Fruit fly (Drosophila melanogaster) whole organism, prepupa: Measurements from ENCODE around the gene CG42747.
A peak's percentile ranks its signal among the peaks of the same experiment; 100 is the strongest.

Experiments used
- Blimp-1 ChIP-seq: fragments of 200-800 bp; sonication (Bioruptor generic); optimal IDR thresholded peaks from 3 replicates; lab custom pipeline; 2017; ENCODE audit warnings: missing biosample characterization, missing genetic modification characterization, mild to moderate bottlenecking, moderate library complexity, missing genetic modification reagents
- CG10631 ChIP-seq: fragments of 200-800 bp; sonication (Bioruptor generic); optimal IDR thresholded peaks from 2 replicates; lab custom pipeline; 2016; ENCODE audit warnings: missing biosample characterization, missing genetic modification characterization
- CG11294 ChIP-seq: fragments of 200-800 bp; sonication (Bioruptor generic); IDR thresholded peaks from 2 replicates; pipeline ENCODE4 v1.3.6; 2022; ENCODE audit warnings: missing biosample characterization, missing genetic modification characterization
- CG11762 ChIP-seq: fragments of 200-800 bp; sonication (Bioruptor generic); optimal IDR thresholded peaks from 3 replicates; lab custom pipeline; 2016; ENCODE audit warnings: missing biosample characterization, missing genetic modification characterization; ENCODE audit not compliant: insufficient read depth
- CG15336 ChIP-seq: fragments of 200-800 bp; sonication (Bioruptor generic); IDR thresholded peaks from 2 replicates; pipeline ENCODE4 v1.3.6; 2022; ENCODE audit warnings: missing biosample characterization, missing genetic modification characterization
- CG1621 ChIP-seq: fragments of 200-800 bp; sonication (Bioruptor generic); optimal IDR thresholded peaks from 3 replicates; lab custom pipeline; 2018; ENCODE audit warnings: missing biosample characterization, mild to moderate bottlenecking, missing genetic modification characterization
- CG16779 ChIP-seq: fragments of 200-800 bp; sonication (Bioruptor generic); optimal IDR thresholded peaks from 3 replicates; lab custom pipeline; 2017; ENCODE audit warnings: missing biosample characterization, mild to moderate bottlenecking, missing genetic modification characterization
- CG3032 ChIP-seq: fragments of 200-800 bp; optimal IDR thresholded peaks from 2 replicates; lab custom pipeline; 2019; ENCODE audit warnings: missing biosample characterization, mild to moderate bottlenecking, missing genetic modification characterization, moderate library complexity
- CG31627 ChIP-seq: fragments of 200-800 bp; sonication (Bioruptor generic); optimal IDR thresholded peaks from 3 replicates; lab custom pipeline; 2016; ENCODE audit warnings: missing biosample characterization, missing genetic modification characterization
- CG32006 ChIP-seq: fragments of 200-800 bp; sonication (Bioruptor generic); optimal IDR thresholded peaks from 3 replicates; lab custom pipeline; 2017; ENCODE audit warnings: missing biosample characterization, mild to moderate bottlenecking, missing genetic modification characterization
- CG34406 ChIP-seq: fragments of 200-800 bp; sonication (Bioruptor generic); optimal IDR thresholded peaks from 3 replicates; lab custom pipeline; 2016; ENCODE audit warnings: missing biosample characterization, missing genetic modification characterization
- CG6276 ChIP-seq: fragments of 200-800 bp; sonication (Bioruptor generic); optimal IDR thresholded peaks from 2 replicates; lab custom pipeline; 2017; ENCODE audit warnings: missing biosample characterization, mild to moderate bottlenecking, missing genetic modification characterization
- CG6792 ChIP-seq: fragments of 200-800 bp; sonication (Bioruptor generic); optimal IDR thresholded peaks from 3 replicates; lab custom pipeline; 2016; ENCODE audit warnings: missing biosample characterization, missing genetic modification characterization
- CG6808 ChIP-seq: fragments of 200-800 bp; sonication (Bioruptor generic); optimal IDR thresholded peaks from 3 replicates; lab custom pipeline; 2017; ENCODE audit warnings: missing biosample characterization, missing genetic modification characterization, mild to moderate bottlenecking, moderate library complexity, missing genetic modification reagents
- CG6854 ChIP-seq: fragments of 200-800 bp; sonication (Bioruptor generic); optimal IDR thresholded peaks from 2 replicates; lab custom pipeline; 2017; ENCODE audit warnings: missing biosample characterization, mild to moderate bottlenecking, missing genetic modification characterization
- CG7368 ChIP-seq: fragments of 200-800 bp; sonication (Bioruptor generic); optimal IDR thresholded peaks from 3 replicates; lab custom pipeline; 2016; ENCODE audit warnings: missing biosample characterization, missing genetic modification characterization
- CG8119 ChIP-seq: fragments of 200-800 bp; sonication (Bioruptor generic); IDR thresholded peaks from 3 replicates; pipeline ENCODE4 v1.3.6; 2022; ENCODE audit warnings: missing biosample characterization, missing genetic modification characterization
- CG8319 ChIP-seq: fragments of 200-800 bp; sonication (Bioruptor generic); optimal IDR thresholded peaks from 3 replicates; lab custom pipeline; 2016; ENCODE audit warnings: missing biosample characterization, missing genetic modification characterization
- CG8632 ChIP-seq: fragments of 200-800 bp; sonication (Bioruptor generic); optimal IDR thresholded peaks from 3 replicates; lab custom pipeline; 2016; ENCODE audit warnings: missing biosample characterization, missing genetic modification characterization
- Eip75B ChIP-seq: fragments of 200-800 bp; sonication (Bioruptor generic); optimal IDR thresholded peaks from 3 replicates; lab custom pipeline; 2016; ENCODE audit warnings: missing biosample characterization, missing genetic modification characterization
- Eip78C ChIP-seq: fragments of 200-800 bp; sonication (Bioruptor generic); peaks from one replicate; lab custom pipeline; 2016; ENCODE audit warnings: missing biosample characterization, missing genetic modification characterization
- Eip93F ChIP-seq: fragments of 200-800 bp; sonication (Bioruptor generic); optimal IDR thresholded peaks from 2 replicates; lab custom pipeline; 2016; ENCODE audit warnings: missing biosample characterization, mild to moderate bottlenecking, missing genetic modification characterization
- Ets96B ChIP-seq: fragments of 200-800 bp; optimal IDR thresholded peaks from 2 replicates; lab custom pipeline; 2019; ENCODE audit warnings: missing biosample characterization, mild to moderate bottlenecking, missing genetic modification characterization, moderate library complexity
- Gug ChIP-seq: fragments of 200-800 bp; sonication (Bioruptor generic); IDR thresholded peaks from 2 replicates; pipeline ENCODE4 v1.3.6; 2022; ENCODE audit warnings: missing biosample characterization, missing genetic modification characterization
- Hr38 ChIP-seq: sonication (Bioruptor generic); optimal IDR thresholded peaks from 2 replicates; lab custom pipeline; 2016; ENCODE audit warnings: missing biosample characterization, missing genetic modification characterization
- Hr39 ChIP-seq: fragments of 200-800 bp; sonication (Bioruptor generic); optimal IDR thresholded peaks from 2 replicates; lab custom pipeline; 2016; ENCODE audit warnings: missing biosample characterization, missing genetic modification characterization
- Lpt ChIP-seq: fragments of 200-800 bp; sonication (Bioruptor generic); optimal IDR thresholded peaks from 3 replicates; lab custom pipeline; 2016; ENCODE audit warnings: missing biosample characterization, missing genetic modification characterization
- OdsH ChIP-seq: fragments of 200-800 bp; sonication (Bioruptor generic); optimal IDR thresholded peaks from 3 replicates; lab custom pipeline; 2016; ENCODE audit warnings: missing biosample characterization, missing genetic modification characterization
- Sox102F ChIP-seq: fragments of 200-800 bp; sonication (Bioruptor generic); optimal IDR thresholded peaks from 2 replicates; lab custom pipeline; 2016; ENCODE audit warnings: missing biosample characterization, mild to moderate bottlenecking, missing genetic modification characterization
- Sox14 ChIP-seq: fragments of 200-800 bp; sonication (Bioruptor generic); optimal IDR thresholded peaks from 3 replicates; lab custom pipeline; 2016; ENCODE audit warnings: missing biosample characterization, missing genetic modification characterization
- Sox15 ChIP-seq: fragments of 200-800 bp; sonication (Bioruptor generic); optimal IDR thresholded peaks from 3 replicates; lab custom pipeline; 2016; ENCODE audit warnings: missing biosample characterization, missing genetic modification characterization
- achi ChIP-seq: fragments of 200-800 bp; sonication (Bioruptor generic); optimal IDR thresholded peaks from 3 replicates; lab custom pipeline; 2016; ENCODE audit warnings: missing biosample characterization, missing genetic modification characterization
- acj6 ChIP-seq: fragments of 200-800 bp; sonication (Bioruptor generic); optimal IDR thresholded peaks from 3 replicates; lab custom pipeline; 2016; ENCODE audit warnings: missing biosample characterization, missing genetic modification characterization
- cyc ChIP-seq: fragments of 200-800 bp; sonication (Bioruptor generic); optimal IDR thresholded peaks from 3 replicates; lab custom pipeline; 2016; ENCODE audit warnings: missing biosample characterization, missing genetic modification characterization
- dac ChIP-seq: fragments of 200-800 bp; sonication (Bioruptor generic); optimal IDR thresholded peaks from 2 replicates; lab custom pipeline; 2017; ENCODE audit warnings: missing biosample characterization, mild to moderate bottlenecking, missing genetic modification characterization
- dsx ChIP-seq: fragments of 200-800 bp; optimal IDR thresholded peaks from 3 replicates; lab custom pipeline; 2019; ENCODE audit warnings: missing biosample characterization, mild to moderate bottlenecking, missing genetic modification characterization, moderate library complexity; ENCODE audit not compliant: poor library complexity, severe bottlenecking
- eg ChIP-seq: fragments of 200-800 bp; sonication (Bioruptor generic); IDR thresholded peaks from 3 replicates; pipeline ENCODE4 v1.3.6; 2022; ENCODE audit warnings: missing biosample characterization, missing genetic modification characterization
- fd59A ChIP-seq: fragments of 200-800 bp; sonication (Bioruptor generic); optimal IDR thresholded peaks from 2 replicates; lab custom pipeline; 2017; ENCODE audit warnings: missing biosample characterization, mild to moderate bottlenecking, missing genetic modification characterization, missing genetic modification reagents
- fd85E ChIP-seq: fragments of 200-800 bp; sonication (Bioruptor generic); optimal IDR thresholded peaks from 3 replicates; lab custom pipeline; 2016; ENCODE audit warnings: missing biosample characterization, missing genetic modification characterization
- lz ChIP-seq: fragments of 200-800 bp; sonication (Bioruptor generic); optimal IDR thresholded peaks from 3 replicates; lab custom pipeline; 2016; ENCODE audit warnings: missing biosample characterization, missing genetic modification characterization
- net ChIP-seq: fragments of 200-800 bp; sonication (Bioruptor generic); optimal IDR thresholded peaks from 3 replicates; lab custom pipeline; 2016; ENCODE audit warnings: missing biosample characterization, missing genetic modification characterization
- pdm3 ChIP-seq: fragments of 200-800 bp; sonication (Bioruptor generic); optimal IDR thresholded peaks from 3 replicates; lab custom pipeline; 2016; ENCODE audit warnings: missing biosample characterization, missing genetic modification characterization
- salr ChIP-seq, 2 experiments: fragments of 200-800 bp; sonication (Bioruptor generic); optimal IDR thresholded peaks; 3 replicates each; lab custom pipeline; 2016 to 2018; ENCODE audit warnings: missing biosample characterization in 2 of 2, missing genetic modification characterization in 2 of 2, mild to moderate bottlenecking in 1 of 2
- spab ChIP-seq: fragments of 200-800 bp; sonication (Bioruptor generic); optimal IDR thresholded peaks from 2 replicates; lab custom pipeline; 2017; ENCODE audit warnings: missing biosample characterization, mild to moderate bottlenecking, missing genetic modification characterization, missing genetic modification reagents
- ss ChIP-seq, 2 experiments: fragments of 200-800 bp; sonication (Bioruptor generic); optimal IDR thresholded peaks; 2 replicates in 1 of 2; 3 replicates in 1 of 2; lab custom pipeline; 2017 to 2018; ENCODE audit warnings: mild to moderate bottlenecking in 2 of 2, missing biosample characterization in 2 of 2, missing genetic modification characterization in 2 of 2, moderate library complexity in 1 of 2
- topi ChIP-seq: fragments of 200-800 bp; sonication (Bioruptor generic); optimal IDR thresholded peaks from 3 replicates; lab custom pipeline; 2016; ENCODE audit warnings: missing biosample characterization, missing genetic modification characterization
- vri ChIP-seq: fragments of 200-800 bp; sonication (Bioruptor generic); optimal IDR thresholded peaks from 3 replicates; lab custom pipeline; 2016; ENCODE audit warnings: missing biosample characterization, mild to moderate bottlenecking, missing genetic modification characterization

CG42747 gene

DNA sequence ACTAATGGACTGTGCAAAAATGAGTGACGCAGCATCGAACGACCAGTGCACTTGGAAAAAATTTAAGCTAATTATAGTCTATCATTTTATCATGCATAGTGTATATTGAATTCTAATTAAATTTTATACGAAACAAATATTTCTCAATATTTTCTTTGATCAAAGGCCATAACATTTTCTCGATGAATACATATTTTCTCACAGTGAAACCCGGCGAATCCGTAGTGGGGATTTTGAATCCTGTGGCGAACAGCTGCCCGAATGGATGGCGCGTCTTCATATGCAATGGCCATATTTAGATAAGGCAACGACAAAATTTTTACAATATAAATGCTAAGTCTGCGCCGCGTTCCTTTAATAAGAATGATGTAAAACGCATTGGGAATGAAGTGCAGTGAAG lies 7.9 kb upstream of the CG42747 start (continued):
- TF ChIP-seq acj6 (GFP tag; lab: Kevin White, UChicago) (peak; percentile 83), CG15336 (GFP tag; lab: Robert Waterston, UW) (peak; percentile 58), net (peak; percentile 75), dac (GFP tag; lab: Kevin White, UChicago) (no peak), Sox14 (GFP tag; lab: Kevin White, UChicago) (peak; percentile 81), CG6792 (GFP tag; lab: Kevin White, UChicago) (peak; percentile 79), CG6276 (peak; percentile 26), Sox102F (GFP tag; lab: Kevin White, UChicago) (peak; percentile 76), fd59A (GFP tag; lab: Kevin White, UChicago) (peak; percentile 91), topi (GFP tag; lab: Kevin White, UChicago) (peak; percentile 85), CG10631 (peak; percentile 86), Eip93F (GFP tag; lab: Kevin White, UChicago) (no peak), Eip75B (GFP tag; lab: Kevin White, UChicago) (peak; percentile 88), Hr39 (GFP tag; lab: Kevin White, UChicago) (peak; percentile 75), CG34406 (GFP tag; lab: Kevin White, UChicago) (peak; percentile 78), lz (GFP tag; lab: Kevin White, UChicago) (peak; percentile 66)

DNA sequence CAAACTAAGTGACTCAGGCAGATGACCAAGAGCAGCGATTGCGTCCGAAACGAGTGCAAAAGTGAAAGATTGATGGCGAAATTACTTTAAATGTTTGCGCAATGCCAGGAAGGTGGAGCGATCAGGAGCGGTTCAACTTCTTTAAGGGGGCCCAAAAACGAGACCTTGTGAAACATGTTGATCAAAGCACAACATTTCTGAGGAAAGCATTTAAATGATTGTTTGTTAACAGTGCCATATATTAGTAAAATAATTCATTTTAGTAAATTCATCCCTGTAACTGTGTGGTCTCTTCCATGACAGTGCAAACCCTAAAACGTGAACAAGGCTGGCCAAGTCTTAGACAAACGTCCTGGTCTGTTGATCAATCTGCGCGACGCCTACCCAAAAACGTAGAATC lies 4.5 kb upstream of the CG42747 start:
- TF ChIP-seq cyc (GFP tag; lab: Kevin White, UChicago) (peak; percentile 49), Ets96B (tag; lab: Kevin White, UChicago) (peak; percentile 48), topi (GFP tag; lab: Kevin White, UChicago) (peak; percentile 62), CG3032 (tag; lab: Kevin White, UChicago) (peak; percentile 56), Lpt (GFP tag; lab: Kevin White, UChicago) (peak; percentile 2), acj6 (GFP tag; lab: Kevin White, UChicago) (peak; percentile 53), net (peak; percentile 37), Sox15 (GFP tag; lab: Kevin White, UChicago) (no peak), dsx (GFP tag; lab: Kevin White, UChicago) (no peak), CG11294 (GFP tag; lab: Robert Waterston, UW) (no peak), CG31627 (GFP tag; lab: Kevin White, UChicago) (peak; percentile 33), Eip78C (GFP tag; lab: Kevin White, UChicago) (peak; percentile 84), CG11762 (GFP tag; lab: Kevin White, UChicago) (no peak), CG6808 (GFP tag; lab: Kevin White, UChicago) (peak; percentile 61), Eip93F (GFP tag; lab: Kevin White, UChicago) (no peak), achi (GFP tag; lab: Kevin White, UChicago) (peak; percentile 54), CG34406 (GFP tag; lab: Kevin White, UChicago) (peak; percentile 16), Sox14 (GFP tag; lab: Kevin White, UChicago) (peak; percentile 57), Hr38 (GFP tag; lab: Kevin White, UChicago) (no peak), CG6792 (GFP tag; lab: Kevin White, UChicago) (peak; percentile 5), fd59A (GFP tag; lab: Kevin White, UChicago) (peak; percentile 30), CG8119 (GFP tag; lab: Robert Waterston, UW) (no peak), CG16779 (tag; lab: Kevin White, UChicago) (no peak), CG8319 (GFP tag; lab: Kevin White, UChicago) (peak; percentile 31), fd85E (GFP tag; lab: Kevin White, UChicago) (no peak), Eip75B (GFP tag; lab: Kevin White, UChicago) (peak; percentile 48), Gug (GFP tag; lab: Robert Waterston, UW) (peak; percentile 48; the same call in 1 of the 2 replicates), CG32006 (peak; percentile 63), spab (GFP tag; lab: Kevin White, UChicago) (peak; percentile 45), eg (GFP tag; lab: Robert Waterston, UW) (no peak), CG6276 (peak; percentile 8), CG7368 (GFP tag; lab: Kevin White, UChicago) (no peak), ss (GFP tag; optimal IDR thresholded peaks at IDR 0.05; lab: Kevin White, UChicago) (peak in 1 of 2 experiments; percentile 26), lz (GFP tag; lab: Kevin White, UChicago) (peak; percentile 29), CG10631 (peak; percentile 28), vri (GFP tag; lab: Kevin White, UChicago) (no peak), CG6854 (GFP tag; lab: Kevin White, UChicago) (peak; percentile 14), CG15336 (GFP tag; lab: Robert Waterston, UW) (no peak), CG8632 (GFP tag; lab: Kevin White, UChicago) (no peak), CG1621 (tag; lab: Kevin White, UChicago) (peak; percentile 24), pdm3 (GFP tag; lab: Kevin White, UChicago) (peak; percentile 13), dac (GFP tag; lab: Kevin White, UChicago) (no peak), OdsH (GFP tag; lab: Kevin White, UChicago) (peak; percentile 42), Hr39 (GFP tag; lab: Kevin White, UChicago) (peak; percentile 34), Blimp-1 (GFP tag; lab: Kevin White, UChicago) (no peak), salr (GFP tag; optimal IDR thresholded peaks at IDR 0.05; lab: Kevin White, UChicago) (peak in 1 of 2 experiments; percentile 22)
